Comparison of ENCODE assay signal across 1 fruit fly cellular context in the genomic region with DNA sequence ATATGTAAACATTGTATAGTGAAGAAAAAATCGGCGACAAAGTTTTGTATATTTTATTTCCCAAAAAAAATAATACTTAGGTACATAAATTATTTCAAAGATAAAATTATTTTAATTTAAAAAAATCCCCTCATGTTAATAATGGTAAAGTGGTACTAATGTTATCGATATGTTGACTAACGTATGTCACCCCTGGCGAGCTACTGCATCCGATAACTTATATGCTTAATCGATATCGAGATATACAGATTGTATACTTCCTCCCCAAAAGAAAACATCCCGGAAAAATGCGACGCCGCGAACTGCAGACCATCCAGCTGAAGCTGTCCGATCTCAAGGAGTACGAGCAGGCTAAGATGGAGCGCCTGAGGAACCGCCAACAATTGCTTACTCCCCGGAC.
A peak's percentile ranks its signal among the peaks of the same experiment; 100 is the strongest.
TF ChIP-seq lines count a peak whose summit lies in the region.

A gene (plus strand): TSS at position 224 of the 400 bp plus-strand sequence.

TF ChIP-seq in whole organism, embryonic, 481 proteins besides CTCF, POLR2A, EP300 and RAD21 (continued from another document):
- TF ChIP-seq CG7963 (GFP tag; IDR thresholded peaks at IDR 0.05; lab: Robert Waterston, UW; ENCODE audit: partially characterized antibody) (peak; percentile 99), dmrt11E (tag; optimal IDR thresholded peaks at IDR 0.05; lab: Kevin White, UChicago) (no peak), pzg (GFP tag; optimal IDR thresholded peaks at IDR 0.05; lab: Kevin White, UChicago) (peak; percentile 44), inv (GFP tag; IDR thresholded peaks at IDR 0.05; lab: Robert Waterston, UW; ENCODE audit: partially characterized antibody) (peak; percentile 81), B-H1 (GFP tag; IDR thresholded peaks at IDR 0.05; lab: Robert Waterston, UW) (no peak), btn (GFP tag; optimal IDR thresholded peaks at IDR 0.05; lab: Kevin White, UChicago) (no peak), CG9215 (GFP tag; IDR thresholded peaks at IDR 0.05; lab: Robert Waterston, UW) (no peak), E2f2 (GFP tag; IDR thresholded peaks at IDR 0.05; lab: Robert Waterston, UW) (peak; percentile 53), mld (GFP tag; IDR thresholded peaks at IDR 0.05; lab: Robert Waterston, UW; ENCODE audit: partially characterized antibody) (peak; percentile 98), toy (GFP tag; IDR thresholded peaks at IDR 0.05; lab: Robert Waterston, UW) (no peak), unc-4 (GFP tag; IDR thresholded peaks at IDR 0.05; lab: Robert Waterston, UW; ENCODE audit: partially characterized antibody) (peak; percentile 72), bcd (GFP tag; optimal IDR thresholded peaks at IDR 0.05; lab: Kevin White, UChicago) (no peak), CG31441 (GFP tag; IDR thresholded peaks at IDR 0.05; lab: Robert Waterston, UW) (no peak), knrl (GFP tag; IDR thresholded peaks at IDR 0.05; lab: Robert Waterston, UW; ENCODE audit: partially characterized antibody) (peak; percentile 72; the same call in 2 of the 3 replicates), YL-1 (GFP tag; optimal IDR thresholded peaks at IDR 0.05; lab: Kevin White, UChicago) (peak; percentile 74), CG7928 (GFP tag; optimal IDR thresholded peaks at IDR 0.05; lab: Kevin White, UChicago) (peak; percentile 81), CG16813 (GFP tag; IDR thresholded peaks at IDR 0.05; lab: Robert Waterston, UW; ENCODE audit: partially characterized antibody) (peak; percentile 87), Myb (GFP tag; optimal IDR thresholded peaks at IDR 0.05; lab: Kevin White, UChicago) (peak; percentile 33), nerfin-2 (GFP tag; IDR thresholded peaks at IDR 0.05; lab: Robert Waterston, UW; ENCODE audit: partially characterized antibody) (peak; percentile 98), chif (GFP tag; optimal IDR thresholded peaks at IDR 0.05; lab: Kevin White, UChicago) (no peak), CG8359 (GFP tag; optimal IDR thresholded peaks at IDR 0.05; lab: Kevin White, UChicago; ENCODE audit: borderline replicate concordance) (no peak), Scr (GFP tag; IDR thresholded peaks at IDR 0.05; lab: Robert Waterston, UW; ENCODE audit: partially characterized antibody) (peak; percentile 83), CG1832 (GFP tag; optimal IDR thresholded peaks at IDR 0.05; lab: Kevin White, UChicago) (no peak), Med (GFP tag; lab: Kevin White, UChicago) (peak; percentile 40), dmrt99B (tag; optimal IDR thresholded peaks at IDR 0.05; lab: Kevin White, UChicago) (no peak), CG1792 (GFP tag; optimal IDR thresholded peaks at IDR 0.05; lab: Kevin White, UChicago) (no peak), unpg (GFP tag; optimal IDR thresholded peaks at IDR 0.05; lab: Kevin White, UChicago) (no peak), sens (GFP tag; lab: Kevin White, UChicago) (peak; percentile 6), ato (GFP tag; IDR thresholded peaks at IDR 0.05; lab: Robert Waterston, UW; ENCODE audit: partially characterized antibody) (peak; percentile 98), zen2 (GFP tag; IDR thresholded peaks at IDR 0.05; lab: Robert Waterston, UW; ENCODE audit: partially characterized antibody) (peak; percentile 98), MESR4 (GFP tag; optimal IDR thresholded peaks at IDR 0.05; lab: Kevin White, UChicago) (peak; percentile 59), hkb (optimal IDR thresholded peaks at IDR 0.05; lab: Kevin White, UChicago) (no peak), hkb (GFP tag; IDR thresholded peaks at IDR 0.05; lab: Robert Waterston, UW) (no peak), CG15514 (GFP tag; optimal IDR thresholded peaks at IDR 0.05; lab: Kevin White, UChicago) (peak; percentile 13), Dp (GFP tag; optimal IDR thresholded peaks at IDR 0.05; lab: Kevin White, UChicago) (peak; percentile 36), CG14860 (GFP tag; IDR thresholded peaks at IDR 0.05; lab: Robert Waterston, UW; ENCODE audit: partially characterized antibody) (peak; percentile 94), crp (GFP tag; optimal IDR thresholded peaks at IDR 0.05; lab: Kevin White, UChicago) (peak in 1 of 2 experiments; percentile 7), sna (GFP tag; IDR thresholded peaks at IDR 0.05; lab: Robert Waterston, UW; ENCODE audit: partially characterized antibody) (peak; percentile 82), chinmo (GFP tag; IDR thresholded peaks at IDR 0.05; lab: Robert Waterston, UW; ENCODE audit: partially characterized antibody) (peak; percentile 93; the same call in 3 of the 4 replicates), tna (GFP tag; IDR thresholded peaks at IDR 0.05; lab: Robert Waterston, UW; ENCODE audit: partially characterized antibody) (peak; percentile 98), CG4282 (GFP tag; optimal IDR thresholded peaks at IDR 0.05; lab: Kevin White, UChicago) (no peak), HLH54F (GFP tag; optimal IDR thresholded peaks at IDR 0.05; lab: Kevin White, UChicago) (no peak), BEAF-32 (GFP tag; optimal IDR thresholded peaks at IDR 0.05; lab: Kevin White, UChicago) (peak; percentile 68), CG3281 (GFP tag; optimal IDR thresholded peaks at IDR 0.05; lab: Kevin White, UChicago) (no peak), CG30020 (tag; optimal IDR thresholded peaks at IDR 0.05; lab: Kevin White, UChicago) (peak; percentile 5), CG31388 (GFP tag; optimal IDR thresholded peaks at IDR 0.05; lab: Kevin White, UChicago) (no peak), CG8944 (GFP tag; optimal IDR thresholded peaks at IDR 0.05; lab: Kevin White, UChicago) (no peak), Opbp (GFP tag; IDR thresholded peaks at IDR 0.05; lab: Robert Waterston, UW; ENCODE audit: partially characterized antibody) (peak; percentile 91; the same call in 2 of the 3 replicates), stwl (tag; optimal IDR thresholded peaks at IDR 0.05; lab: Kevin White, UChicago) (peak; percentile 68), hb (GFP tag; IDR thresholded peaks at IDR 0.05; lab: Robert Waterston, UW; ENCODE audit: partially characterized antibody) (peak; percentile 98), grn (GFP tag; optimal IDR thresholded peaks at IDR 0.05; lab: Kevin White, UChicago) (peak; percentile 54), ind (GFP tag; optimal IDR thresholded peaks at IDR 0.05; lab: Kevin White, UChicago) (no peak), Xbp1 (GFP tag; optimal IDR thresholded peaks at IDR 0.05; lab: Kevin White, UChicago) (no peak), CG10565 (GFP tag; optimal IDR thresholded peaks at IDR 0.05; lab: Kevin White, UChicago) (no peak), CG14710 (tag; optimal IDR thresholded peaks at IDR 0.05; lab: Kevin White, UChicago) (peak; percentile 24), Bgb (GFP tag; IDR thresholded peaks at IDR 0.05; lab: Robert Waterston, UW; ENCODE audit: partially characterized antibody) (peak; percentile 91), Dref (GFP tag; IDR thresholded peaks at IDR 0.05; lab: Robert Waterston, UW) (peak; percentile 91), Side (GFP tag; optimal IDR thresholded peaks at IDR 0.05; lab: Kevin White, UChicago) (no peak)
